Fruit fly (Drosophila melanogaster) whole organism, embryonic: Measurements from ENCODE around the gene Agpat1.

Source experiments
- CG11504 ChIP-seq: fragments of 200-800 bp; sonication (Bioruptor generic); optimal IDR thresholded peaks from 3 replicates; lab custom pipeline; 2019; ENCODE audit warnings: missing biosample characterization, mild to moderate bottlenecking, missing genetic modification characterization, moderate library complexity
- CG12942 ChIP-seq: fragments of 200-800 bp; sonication (Bioruptor generic); optimal IDR thresholded peaks from 3 replicates; lab custom pipeline; 2016; ENCODE audit warnings: missing biosample characterization, missing genetic modification characterization
- CG14050 ChIP-seq: fragments of 200-800 bp; sonication (Bioruptor generic); IDR thresholded peaks from 3 replicates; pipeline ENCODE4 v1.3.6; 2022; ENCODE audit warnings: missing biosample characterization, missing genetic modification characterization
- CG14441 ChIP-seq: fragments of 200-800 bp; sonication (Bioruptor generic); IDR thresholded peaks from 2 replicates; pipeline ENCODE4 v1.3.6; 2022; ENCODE audit warnings: missing biosample characterization, missing genetic modification characterization
- CG15601 ChIP-seq: fragments of 200-800 bp; sonication (Bioruptor generic); optimal IDR thresholded peaks from 3 replicates; lab custom pipeline; 2019; ENCODE audit warnings: missing biosample characterization, mild to moderate bottlenecking, missing genetic modification characterization, moderate library complexity
- CG17186 ChIP-seq: fragments of 200-800 bp; sonication (Bioruptor generic); optimal IDR thresholded peaks from 3 replicates; lab custom pipeline; 2017; ENCODE audit warnings: missing biosample characterization, missing genetic modification reagents, missing genetic modification characterization
- CG18011 ChIP-seq: fragments of 200-800 bp; sonication (Bioruptor generic); optimal IDR thresholded peaks from 2 replicates; lab custom pipeline; 2017; ENCODE audit warnings: missing biosample characterization, missing genetic modification characterization, mild to moderate bottlenecking, moderate library complexity, missing genotype
- CG30020 ChIP-seq: fragments of 200-800 bp; optimal IDR thresholded peaks from 2 replicates; lab custom pipeline; 2019; ENCODE audit warnings: missing biosample characterization, mild to moderate bottlenecking, missing genetic modification characterization, moderate library complexity
- CG3065 ChIP-seq: fragments of 200-800 bp; sonication (Bioruptor generic); optimal IDR thresholded peaks from 2 replicates; lab custom pipeline; 2016; ENCODE audit warnings: missing biosample characterization, missing genetic modification characterization
- CG32772 ChIP-seq: fragments of 200-800 bp; sonication (Bioruptor generic); IDR thresholded peaks from 2 replicates; pipeline ENCODE4 v1.3.6; 2022; ENCODE audit warnings: missing biosample characterization, missing genetic modification characterization
- CG3407 ChIP-seq: fragments of 200-800 bp; sonication (Bioruptor generic); optimal IDR thresholded peaks from 2 replicates; lab custom pipeline; 2018; ENCODE audit warnings: missing biosample characterization, mild to moderate bottlenecking, missing genetic modification characterization
- CG4424 ChIP-seq: fragments of 200-800 bp; sonication (Bioruptor generic); optimal IDR thresholded peaks from 3 replicates; lab custom pipeline; 2016; ENCODE audit warnings: missing biosample characterization, missing genetic modification characterization
- CG4707 ChIP-seq: fragments of 200-800 bp; sonication (Bioruptor generic); optimal IDR thresholded peaks from 2 replicates; lab custom pipeline; 2018; ENCODE audit warnings: missing biosample characterization, mild to moderate bottlenecking, missing genetic modification characterization, moderate library complexity
- CG6683 ChIP-seq: fragments of 200-800 bp; sonication (Bioruptor generic); optimal IDR thresholded peaks from 2 replicates; lab custom pipeline; 2017; ENCODE audit warnings: missing biosample characterization, mild to moderate bottlenecking, missing genetic modification characterization, missing genetic modification reagents
- CG7271 ChIP-seq: fragments of 200-800 bp; sonication (Bioruptor generic); optimal IDR thresholded peaks from 2 replicates; lab custom pipeline; 2018; ENCODE audit warnings: missing biosample characterization, mild to moderate bottlenecking, missing genetic modification characterization, moderate library complexity
- CG7786 ChIP-seq: fragments of 200-800 bp; sonication (Bioruptor generic); optimal IDR thresholded peaks from 2 replicates; lab custom pipeline; 2016; ENCODE audit warnings: missing biosample characterization, missing genetic modification characterization
- CG8388 ChIP-seq: fragments of 200-800 bp; sonication (Bioruptor generic); optimal IDR thresholded peaks from 2 replicates; lab custom pipeline; 2019; ENCODE audit warnings: missing biosample characterization, mild to moderate bottlenecking, missing genetic modification characterization, moderate library complexity
- CG9215 ChIP-seq: fragments of 200-800 bp; sonication (Bioruptor generic); IDR thresholded peaks from 2 replicates; pipeline ENCODE4 v1.3.6; 2022; ENCODE audit warnings: missing biosample characterization, missing genetic modification characterization
- CrebB ChIP-seq: fragments of 200-800 bp; sonication (Bioruptor generic); optimal IDR thresholded peaks from 3 replicates; lab custom pipeline; 2018; ENCODE audit warnings: missing biosample characterization, mild to moderate bottlenecking, missing genetic modification characterization
- D19A ChIP-seq: fragments of 200-800 bp; optimal IDR thresholded peaks from 3 replicates; lab custom pipeline; 2019; ENCODE audit warnings: missing biosample characterization, mild to moderate bottlenecking, missing genetic modification characterization, moderate library complexity
- Dbx ChIP-seq: fragments of 200-800 bp; sonication (Bioruptor generic); IDR thresholded peaks from 3 replicates; pipeline ENCODE4 v1.3.6; 2022; ENCODE audit warnings: missing biosample characterization, missing genetic modification characterization
- Doc3 ChIP-seq: fragments of 200-800 bp; sonication (Bioruptor generic); IDR thresholded peaks from 3 replicates; pipeline ENCODE4 v1.3.6; 2022; ENCODE audit warnings: missing biosample characterization, missing genetic modification characterization; ENCODE audit not compliant: partially characterized antibody
- Ets97D ChIP-seq: fragments of 200-800 bp; sonication (Bioruptor generic); optimal IDR thresholded peaks from 3 replicates; lab custom pipeline; 2016; ENCODE audit warnings: missing biosample characterization, missing genetic modification characterization
- Fer1 ChIP-seq: fragments of 200-800 bp; sonication (Bioruptor generic); optimal IDR thresholded peaks from 2 replicates; lab custom pipeline; 2017; ENCODE audit warnings: missing biosample characterization, mild to moderate bottlenecking, missing genetic modification characterization
- Fer3 ChIP-seq: fragments of 200-800 bp; sonication (Bioruptor generic); optimal IDR thresholded peaks from 2 replicates; lab custom pipeline; 2018; ENCODE audit warnings: missing biosample characterization, mild to moderate bottlenecking, missing genetic modification characterization, moderate library complexity
- Gsc ChIP-seq: fragments of 200-800 bp; sonication (Bioruptor generic); IDR thresholded peaks from 2 replicates; pipeline ENCODE4 v1.3.6; 2022; ENCODE audit warnings: missing biosample characterization, missing genetic modification characterization
- H15 ChIP-seq: fragments of 200-800 bp; sonication (Bioruptor generic); IDR thresholded peaks from 3 replicates; pipeline ENCODE4 v1.3.6; 2022; ENCODE audit warnings: missing biosample characterization, missing genetic modification characterization
- HmgZ ChIP-seq: fragments of 200-800 bp; sonication (Bioruptor generic); optimal IDR thresholded peaks from 2 replicates; lab custom pipeline; 2018; ENCODE audit warnings: missing biosample characterization, mild to moderate bottlenecking, missing genetic modification characterization
- Jarid2 ChIP-seq: fragments of 200-800 bp; sonication (Bioruptor generic); optimal IDR thresholded peaks from 3 replicates; lab custom pipeline; 2017; ENCODE audit warnings: mild to moderate bottlenecking, missing biosample characterization, missing genetic modification reagents, missing genetic modification characterization
- Mad ChIP-seq: fragments of 200-800 bp; sonication (Bioruptor generic); optimal IDR thresholded peaks from 2 replicates; lab custom pipeline; 2016; ENCODE audit warnings: missing biosample characterization, missing genetic modification characterization
- Mrtf ChIP-seq: fragments of 200-800 bp; sonication (Bioruptor generic); IDR thresholded peaks from 3 replicates; pipeline ENCODE4 v1.3.6; 2022; ENCODE audit warnings: missing biosample characterization, missing genetic modification characterization
- Nf-YC ChIP-seq: fragments of 200-800 bp; optimal IDR thresholded peaks from 3 replicates; lab custom pipeline; 2019; ENCODE audit warnings: missing biosample characterization, mild to moderate bottlenecking, missing genetic modification characterization, moderate library complexity
- NfI ChIP-seq: fragments of 200-800 bp; sonication (Bioruptor generic); optimal IDR thresholded peaks from 3 replicates; lab custom pipeline; 2018; ENCODE audit warnings: missing biosample characterization, mild to moderate bottlenecking, missing genetic modification characterization, moderate library complexity
- Optix ChIP-seq: fragments of 200-800 bp; sonication (Bioruptor generic); IDR thresholded peaks from 3 replicates; pipeline ENCODE4 v1.3.6; 2022; ENCODE audit warnings: missing biosample characterization, missing genetic modification characterization
- Ptx1 ChIP-seq: fragments of 200-800 bp; sonication (Bioruptor generic); IDR thresholded peaks from 2 replicates; pipeline ENCODE4 v1.3.6; 2022; ENCODE audit warnings: missing biosample characterization, missing genetic modification characterization
- Ravus ChIP-seq: fragments of 200-800 bp; sonication (Bioruptor generic); IDR thresholded peaks from 2 replicates; pipeline ENCODE4 v1.3.6; 2022; ENCODE audit warnings: missing biosample characterization, missing genetic modification characterization
- Sry-β ChIP-seq: fragments of 200-800 bp; sonication (Bioruptor generic); optimal IDR thresholded peaks from 2 replicates; lab custom pipeline; 2018; ENCODE audit warnings: missing biosample characterization, mild to moderate bottlenecking, missing genetic modification characterization, moderate library complexity
- ara ChIP-seq: fragments of 200-800 bp; sonication (Bioruptor generic); IDR thresholded peaks from 2 replicates; pipeline ENCODE4 v1.3.6; 2022; ENCODE audit warnings: missing biosample characterization, missing genetic modification characterization
- bab2 ChIP-seq: fragments of 200-800 bp; sonication (Bioruptor generic); optimal IDR thresholded peaks from 2 replicates; lab custom pipeline; 2016; ENCODE audit warnings: missing biosample characterization, missing genetic modification characterization
- cad ChIP-seq: fragments of >200 bp; optimal IDR thresholded peaks from 2 replicates; lab custom pipeline; 2017; ENCODE audit warnings: missing biosample characterization, missing genetic modification characterization
- cas ChIP-seq: fragments of 200-800 bp; sonication (Bioruptor generic); IDR thresholded peaks from 2 replicates; pipeline ENCODE4 v1.3.6; 2022; ENCODE audit warnings: missing biosample characterization, missing genetic modification characterization
- dati ChIP-seq: fragments of 200-800 bp; sonication (Bioruptor generic); IDR thresholded peaks from 2 replicates; pipeline ENCODE4 v1.3.6; 2022; ENCODE audit warnings: missing biosample characterization, missing genetic modification characterization
- dimm ChIP-seq: fragments of 200-800 bp; sonication (Bioruptor generic); IDR thresholded peaks from 2 replicates; pipeline ENCODE4 v1.3.6; 2022; ENCODE audit warnings: missing biosample characterization, missing genetic modification characterization
- esg ChIP-seq: fragments of 200-800 bp; sonication (Bioruptor generic); conservative IDR thresholded peaks from 2 replicates; pipeline ENCODE4 v1.3.6; 2022; ENCODE audit warnings: missing biosample characterization, missing genetic modification characterization
- ewg ChIP-seq: fragments of 200-800 bp; sonication (Bioruptor generic); optimal IDR thresholded peaks from 3 replicates; lab custom pipeline; 2017; ENCODE audit warnings: mild to moderate bottlenecking, missing biosample characterization, missing genetic modification reagents, missing genetic modification characterization
- ftz-f1 ChIP-seq: fragments of 200-800 bp; sonication (Bioruptor generic); optimal IDR thresholded peaks from 2 replicates; lab custom pipeline; 2016; ENCODE audit warnings: missing biosample characterization, missing genetic modification characterization
- hth ChIP-seq: fragments of >200 bp; optimal IDR thresholded peaks from 2 replicates; lab custom pipeline; 2017; ENCODE audit warnings: inconsistent platforms
- sens-2 ChIP-seq: fragments of 200-800 bp; sonication (Bioruptor generic); IDR thresholded peaks from 2 replicates; pipeline ENCODE4 v1.3.6; 2022; ENCODE audit warnings: missing biosample characterization, missing genetic modification characterization
- tio ChIP-seq: fragments of 200-800 bp; sonication (Bioruptor generic); optimal IDR thresholded peaks from 2 replicates; lab custom pipeline; 2017; ENCODE audit warnings: missing biosample characterization, missing genetic modification characterization, inconsistent platforms
- wdn ChIP-seq: fragments of 200-800 bp; sonication (Bioruptor generic); IDR thresholded peaks from 2 replicates; pipeline ENCODE4 v1.3.6; 2022; ENCODE audit warnings: missing biosample characterization, missing genetic modification characterization
- zen2 ChIP-seq: fragments of 200-800 bp; sonication (Bioruptor generic); IDR thresholded peaks from 3 replicates; pipeline ENCODE4 v1.3.6; 2022; ENCODE audit warnings: missing biosample characterization, missing genetic modification characterization; ENCODE audit not compliant: partially characterized antibody

Agpat1 gene

DNA sequence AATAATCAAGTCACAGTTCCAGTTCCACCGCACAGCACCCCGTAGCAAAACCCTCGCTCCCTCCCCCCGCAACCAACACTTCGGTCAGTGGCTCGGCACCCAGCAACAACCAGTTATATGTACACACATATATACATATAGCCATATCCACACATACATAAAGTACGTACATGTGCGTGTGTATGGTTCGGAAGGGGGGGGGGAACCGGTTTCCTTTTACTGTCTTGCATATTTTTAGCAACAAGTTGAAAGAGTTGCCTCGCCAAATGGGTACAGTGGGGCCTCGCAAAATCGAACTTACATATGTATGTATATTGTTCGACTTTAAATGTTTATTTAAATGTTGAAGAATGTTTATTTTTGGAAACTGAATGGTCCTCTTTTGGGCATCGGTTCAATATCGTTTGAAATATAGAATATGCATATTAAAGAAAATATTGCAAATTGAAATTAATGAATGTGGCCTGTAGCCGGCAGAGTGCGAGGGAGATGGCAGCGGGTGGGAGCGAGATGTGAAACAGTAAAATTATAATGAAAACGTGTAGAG is 10.0 kb upstream of the Agpat1 start (continued):
- TF ChIP-seq NfI (GFP tag; lab: Kevin White, UChicago) (peak; percentile 70), CG3065 (GFP tag; lab: Kevin White, UChicago) (no peak), esg (GFP tag; lab: Robert Waterston, UW) (peak; percentile 70), Optix (GFP tag; lab: Robert Waterston, UW) (no peak; the same call in 2 of the 3 replicates), CG8388 (peak; percentile 9), CrebB (tag; lab: Kevin White, UChicago) (peak; percentile 46), CG12942 (GFP tag; lab: Kevin White, UChicago) (peak; percentile 41), Gsc (GFP tag; lab: Robert Waterston, UW) (no peak), dati (GFP tag; lab: Robert Waterston, UW) (no peak), ewg (GFP tag; lab: Kevin White, UChicago) (peak; percentile 12), Fer3 (tag; lab: Kevin White, UChicago) (peak; percentile 83), HmgZ (tag; lab: Kevin White, UChicago) (peak; percentile 78), CG17186 (GFP tag; lab: Kevin White, UChicago) (no peak), CG6683 (GFP tag; lab: Kevin White, UChicago) (peak; percentile 47), wdn (GFP tag; lab: Robert Waterston, UW) (peak; percentile 75), hth (lab: Kevin White, UChicago) (no peak), Nf-YC (tag; lab: Kevin White, UChicago) (peak; percentile 52), cas (GFP tag; lab: Robert Waterston, UW) (peak; percentile 58), cad (GFP tag; lab: Kevin White, UChicago) (no peak), Sry-β (GFP tag; lab: Kevin White, UChicago) (no peak), Jarid2 (no peak), Mrtf (GFP tag; lab: Robert Waterston, UW) (peak; percentile 81), bab2 (GFP tag; lab: Kevin White, UChicago) (peak; percentile 58), CG7271 (tag; lab: Kevin White, UChicago) (no peak), Ptx1 (GFP tag; lab: Robert Waterston, UW) (peak; percentile 86), H15 (GFP tag; lab: Robert Waterston, UW) (peak; percentile 62), CG14441 (GFP tag; lab: Robert Waterston, UW) (peak; percentile 84), ara (peak; percentile 45; the same call in 1 of the 2 replicates), CG4424 (GFP tag; lab: Kevin White, UChicago) (peak; percentile 39), CG7786 (peak; percentile 75), tio (GFP tag; lab: Kevin White, UChicago) (peak; percentile 22), CG15601 (no peak), CG14050 (peak; percentile 74), Ets97D (GFP tag; lab: Kevin White, UChicago) (peak; percentile 49), ftz-f1 (GFP tag; lab: Kevin White, UChicago) (no peak), zen2 (no peak), Ravus (GFP tag; lab: Robert Waterston, UW) (peak; percentile 47; the same call in 1 of the 2 replicates), CG11504 (tag; lab: Kevin White, UChicago) (peak; percentile 74), D19A (tag; lab: Kevin White, UChicago) (peak; percentile 58), dimm (no peak), CG4707 (GFP tag; lab: Kevin White, UChicago) (peak; percentile 11), CG32772 (GFP tag; lab: Robert Waterston, UW) (peak; percentile 69; the same call in 1 of the 2 replicates), CG3407 (GFP tag; lab: Kevin White, UChicago) (no peak), CG30020 (tag; lab: Kevin White, UChicago) (no peak), Doc3 (GFP tag; lab: Robert Waterston, UW) (no peak), Fer1 (GFP tag; lab: Kevin White, UChicago) (peak; percentile 81), Mad (GFP tag; lab: Kevin White, UChicago) (peak; percentile 5), Dbx (GFP tag; lab: Robert Waterston, UW) (peak; percentile 82), CG9215 (peak; percentile 85), CG18011 (GFP tag; lab: Kevin White, UChicago) (peak; percentile 33), sens-2 (GFP tag; lab: Robert Waterston, UW) (no peak)
